Fruit fly (Drosophila melanogaster): ENCODE data around the gene CG32263.
A peak's percentile ranks its signal among the peaks of the same experiment; 100 is the strongest.

The CG32263 gene

DNA sequence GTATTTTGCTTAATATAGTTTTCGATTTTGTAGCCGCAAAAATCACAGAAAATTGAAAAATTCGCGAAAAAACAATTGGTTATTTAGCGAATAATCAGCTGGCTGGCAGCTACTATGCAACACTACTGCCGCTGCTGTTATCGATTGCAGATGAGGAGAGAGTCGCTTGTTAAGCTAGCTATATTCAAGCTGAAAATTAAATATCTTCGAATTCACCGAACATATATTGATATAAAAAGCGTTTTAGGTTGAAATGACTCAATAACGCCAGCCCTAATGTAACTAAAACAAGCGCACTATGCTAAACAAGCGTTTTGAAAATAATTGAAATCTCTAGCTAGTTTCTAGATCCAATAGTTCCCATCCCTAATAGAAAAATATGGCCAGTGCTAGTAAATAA, 4.6 kb downstream of the CG32263 start, which contains the start of the genes CG32264, ntc and IntS10 (continued):
- no peak for TF ChIP-seq corto (GFP tag; optimal IDR thresholded peaks at IDR 0.05)
- peak; percentile 91 for TF ChIP-seq Sry-δ (GFP tag; optimal IDR thresholded peaks at IDR 0.05)
- peak; percentile 76 for TF ChIP-seq CG2678 (tag; optimal IDR thresholded peaks at IDR 0.05)
- peak; percentile 33 for TF ChIP-seq CG10462 (GFP tag; optimal IDR thresholded peaks at IDR 0.05)
- TF ChIP-seq CG16813 (GFP tag; IDR thresholded peaks at IDR 0.05; ENCODE audit: partially characterized antibody), result peak; percentile 42; the same call in 2 of the 3 replicates
- TF ChIP-seq CG15696 (tag; optimal IDR thresholded peaks at IDR 0.05), result peak; percentile 48
- peak; percentile 62 for TF ChIP-seq CG10654 (GFP tag; optimal IDR thresholded peaks at IDR 0.05)
- TF ChIP-seq CG13296 (GFP tag; optimal IDR thresholded peaks at IDR 0.05), result peak; percentile 67
- peak; percentile 77 for TF ChIP-seq sob (GFP tag; IDR thresholded peaks at IDR 0.05)
- TF ChIP-seq repo (GFP tag; optimal IDR thresholded peaks at IDR 0.05), result peak; percentile 62
- TF ChIP-seq CG4360 (GFP tag; IDR thresholded peaks at IDR 0.05), result no peak
- no peak for TF ChIP-seq tap (tag; optimal IDR thresholded peaks at IDR 0.05)
- no peak for TF ChIP-seq E2f1 (GFP tag; IDR thresholded peaks at IDR 0.05)
- no peak; the same call in 1 of the 2 replicates for TF ChIP-seq inv (GFP tag; IDR thresholded peaks at IDR 0.05; ENCODE audit: partially characterized antibody)
- TF ChIP-seq nau (GFP tag; optimal IDR thresholded peaks at IDR 0.05), result peak; percentile 21
- peak; percentile 59 for TF ChIP-seq fd3F (GFP tag; optimal IDR thresholded peaks at IDR 0.05)
- 0 out of 2 replicates have a peak, but pooled peaks have one; percentile 45 for TF ChIP-seq CG4404 (GFP tag; IDR thresholded peaks at IDR 0.05)
- TF ChIP-seq CG15011 (GFP tag; optimal IDR thresholded peaks at IDR 0.05), result no peak
- TF ChIP-seq hbn (GFP tag; IDR thresholded peaks at IDR 0.05; ENCODE audit: partially characterized antibody), result no peak; the same call in 1 of the 2 replicates
- no peak for TF ChIP-seq bowl (GFP tag; IDR thresholded peaks at IDR 0.05)
- TF ChIP-seq CG2712 (tag; optimal IDR thresholded peaks at IDR 0.05), result peak; percentile 52
- peak; percentile 17 for TF ChIP-seq Deaf1 (tag; optimal IDR thresholded peaks at IDR 0.05)
- peak; percentile 61 for TF ChIP-seq NK7.1 (GFP tag; optimal IDR thresholded peaks at IDR 0.05)
- TF ChIP-seq Atf3 (GFP tag; optimal IDR thresholded peaks at IDR 0.05), result peak; percentile 59
- no peak for TF ChIP-seq cad (GFP tag; optimal IDR thresholded peaks at IDR 0.05)
- TF ChIP-seq CG12071 (GFP tag; optimal IDR thresholded peaks at IDR 0.05), result no peak
- peak; percentile 8 for TF ChIP-seq MTF-1 (GFP tag; optimal IDR thresholded peaks at IDR 0.05; ENCODE audit: borderline replicate concordance)
- peak; percentile 31; the same call in 1 of the 2 replicates for TF ChIP-seq CG6689 (GFP tag; IDR thresholded peaks at IDR 0.05)

dm6 chr3L:3802677-3803076, 8.2 kb downstream of the CG32263 start:
- TF ChIP-seq odd (GFP tag; optimal IDR thresholded peaks at IDR 0.05) (peak; percentile 64), Optix (GFP tag; IDR thresholded peaks at IDR 0.05) (peak; percentile 58; the same call in 2 of the 3 replicates), sisA (GFP tag; IDR thresholded peaks at IDR 0.05) (peak; percentile 77), CG11723 (GFP tag; optimal IDR thresholded peaks at IDR 0.05) (peak; percentile 56), nmo (GFP tag; optimal IDR thresholded peaks at IDR 0.05) (peak; percentile 62), Hsf (GFP tag; optimal IDR thresholded peaks at IDR 0.05) (peak; percentile 64), PHDP (tag; optimal IDR thresholded peaks at IDR 0.05) (peak; percentile 84), C15 (GFP tag; IDR thresholded peaks at IDR 0.05) (0 out of 3 replicates have a peak, but pooled peaks have one; percentile 59), CG9932 (GFP tag; IDR thresholded peaks at IDR 0.05) (peak; percentile 84), ems (GFP tag; optimal IDR thresholded peaks at IDR 0.05) (peak; percentile 76), Med (GFP tag) (peak; percentile 98), aop (GFP tag; IDR thresholded peaks at IDR 0.05) (0 out of 2 replicates have a peak, but pooled peaks have one; percentile 29), H15 (GFP tag; IDR thresholded peaks at IDR 0.05) (peak; percentile 53; the same call in 2 of the 3 replicates), Ada2b (GFP tag; IDR thresholded peaks at IDR 0.05) (peak; percentile 84), bsh (GFP tag; optimal IDR thresholded peaks at IDR 0.05) (peak in 1 of 2 experiments; percentile 58), Sox102F (GFP tag; optimal IDR thresholded peaks at IDR 0.05) (peak; percentile 74), Atf6 (GFP tag; IDR thresholded peaks at IDR 0.05) (peak; percentile 88), NC2β (GFP tag; optimal IDR thresholded peaks at IDR 0.05) (peak; percentile 65), Lhr (GFP tag; optimal IDR thresholded peaks at IDR 0.05) (no peak), shn (GFP tag; optimal IDR thresholded peaks at IDR 0.05) (peak; percentile 70), lilli (GFP tag; optimal IDR thresholded peaks at IDR 0.05) (peak; percentile 90), CG16863 (GFP tag; optimal IDR thresholded peaks at IDR 0.05) (peak; percentile 66), br (optimal IDR thresholded peaks at IDR 0.05) (no peak), CG11504 (tag; optimal IDR thresholded peaks at IDR 0.05) (peak; percentile 72)

Measured in whole organism, embryonic.